Worm (Caenorhabditis elegans) whole organism, L2 larva: ENCODE results near the gene srh-166.

Experiments used
- F13H6.1 ChIP-seq: sonication (generic microtip); optimal IDR thresholded peaks from 2 replicates; lab custom pipeline; 2016; ENCODE audit warnings: missing genetic modification characterization, missing compliant biosample characterization
- Y55F3AM.14 ChIP-seq: fragments of 200-800 bp; sonication (Bioruptor generic); optimal IDR thresholded peaks from 2 replicates; lab custom pipeline; 2018; ENCODE audit warnings: mild to moderate bottlenecking, missing genetic modification characterization, missing compliant biosample characterization
- egl-27 ChIP-seq: sonication (generic microtip); optimal IDR thresholded peaks from 3 replicates; lab custom pipeline; 2017; ENCODE audit warnings: missing biosample characterization, missing genetic modification reagents, missing genetic modification characterization
- nhr-11 ChIP-seq: fragments of 150-350 bp; optimal IDR thresholded peaks from 2 replicates; lab custom pipeline; 2014; ENCODE audit warnings: missing biosample characterization, missing genetic modification characterization
- nhr-12 ChIP-seq: fragments of 150-350 bp; optimal IDR thresholded peaks from 2 replicates; lab custom pipeline; 2014; ENCODE audit warnings: missing biosample characterization, missing genetic modification characterization
- nhr-25 ChIP-seq: fragments of 150-350 bp; sonication (generic microtip); optimal IDR thresholded peaks from 3 replicates; lab custom pipeline; 2014; ENCODE audit warnings: missing biosample characterization, missing genetic modification characterization
- nhr-77 ChIP-seq: fragments of 150-350 bp; optimal IDR thresholded peaks from 2 replicates; lab custom pipeline; 2014; ENCODE audit warnings: missing biosample characterization, missing genetic modification characterization

- no peak for TF ChIP-seq nhr-11 (tag; lab: Kevin White, UChicago)
- no peak for TF ChIP-seq Y55F3AM.14
- TF ChIP-seq F13H6.1 (tag; lab: Kevin White, UChicago) = no peak
- TF ChIP-seq egl-27 = no peak
- TF ChIP-seq nhr-12 (tag; lab: Kevin White, UChicago) = no peak
- TF ChIP-seq nhr-77 (tag; lab: Kevin White, UChicago) = no peak
- TF ChIP-seq nhr-25 = no peak
Observed at ce11 chrV:20539055-20539454, 13.4 kb upstream of the srh-166 start, which contains the start of gene Y38H6C.16.
